Worm (Caenorhabditis elegans) whole organism, early embryonic: ENCODE results near the gene srj-23.

Experiments
- B0310.2 ChIP-seq: sonication (generic microtip); optimal IDR thresholded peaks from 2 replicates; lab custom pipeline; 2016; ENCODE audit warnings: mild to moderate bottlenecking, missing genetic modification characterization, missing compliant biosample characterization
- F13C5.2 ChIP-seq: sonication (generic microtip); optimal IDR thresholded peaks from 2 replicates; lab custom pipeline; 2017; ENCODE audit warnings: mild to moderate bottlenecking, missing genetic modification characterization, inconsistent platforms, missing compliant biosample characterization
- aly-1 ChIP-seq: sonication (generic microtip); optimal IDR thresholded peaks from 2 replicates; lab custom pipeline; 2016; ENCODE audit warnings: missing genetic modification characterization, missing compliant biosample characterization
- ama-1 ChIP-seq: fragments of 150-350 bp; optimal IDR thresholded peaks from 2 replicates; lab custom pipeline; 2014
- ceh-13 ChIP-seq: fragments of 200-800 bp; sonication (Bioruptor generic); optimal IDR thresholded peaks from 2 replicates; lab custom pipeline; 2018; ENCODE audit warnings: mild to moderate bottlenecking, missing genetic modification characterization, missing compliant biosample characterization
- ceh-36 ChIP-seq: sonication (generic microtip); optimal IDR thresholded peaks from 2 replicates; lab custom pipeline; 2016; ENCODE audit warnings: missing genetic modification characterization, inconsistent platforms, missing compliant biosample characterization
- ets-7 ChIP-seq: sonication (generic microtip); optimal IDR thresholded peaks from 2 replicates; lab custom pipeline; 2016; ENCODE audit warnings: missing genotype, missing genetic modification characterization, missing compliant biosample characterization
- flt-1 ChIP-seq: fragments of 200-800 bp; sonication (Bioruptor generic); IDR thresholded peaks from 2 replicates; pipeline ENCODE4 v1.3.6; 2022; ENCODE audit warnings: missing genetic modification characterization, missing compliant biosample characterization
- hmbx-1 ChIP-seq: sonication (generic microtip); optimal IDR thresholded peaks from 2 replicates; lab custom pipeline; 2016; ENCODE audit warnings: mild to moderate bottlenecking, missing genetic modification characterization, missing compliant biosample characterization
- hmg-4 ChIP-seq: fragments of 200-800 bp; sonication (Bioruptor generic); optimal IDR thresholded peaks from 2 replicates; lab custom pipeline; 2018; ENCODE audit warnings: mild to moderate bottlenecking, missing genetic modification characterization, missing compliant biosample characterization
- hnd-1 ChIP-seq: sonication (generic microtip); optimal IDR thresholded peaks from 2 replicates; lab custom pipeline; 2016; ENCODE audit warnings: missing genetic modification characterization, missing compliant biosample characterization
- pes-1 ChIP-seq: fragments of 200-800 bp; sonication (Bioruptor generic); IDR thresholded peaks from 2 replicates; pipeline ENCODE4 v1.3.6; 2022; ENCODE audit warnings: missing genetic modification reagents, missing genetic modification characterization, missing compliant biosample characterization
- scrt-1 ChIP-seq: fragments of 200-800 bp; sonication (Bioruptor generic); IDR thresholded peaks from 2 replicates; pipeline ENCODE4 v1.3.6; 2022; ENCODE audit warnings: missing genetic modification characterization, missing compliant biosample characterization
- sea-1 ChIP-seq: fragments of 200-800 bp; sonication (Bioruptor generic); conservative IDR thresholded peaks from 2 replicates; pipeline ENCODE4 v1.3.6; 2022; ENCODE audit warnings: missing genetic modification characterization, missing compliant biosample characterization
- tbx-11 ChIP-seq: fragments of 200-800 bp; sonication (Bioruptor generic); IDR thresholded peaks from 2 replicates; pipeline ENCODE4 v1.3.6; 2022; ENCODE audit warnings: missing genetic modification characterization, missing compliant biosample characterization
- tbx-37 ChIP-seq: fragments of 200-800 bp; sonication (Bioruptor generic); conservative IDR thresholded peaks from 2 replicates; pipeline ENCODE4 v1.3.6; 2022; ENCODE audit warnings: missing genetic modification reagents, missing genetic modification characterization, missing compliant biosample characterization
- tra-4 ChIP-seq: sonication (generic microtip); optimal IDR thresholded peaks from 2 replicates; lab custom pipeline; 2017; ENCODE audit warnings: missing genetic modification characterization, missing compliant biosample characterization

srj-23 gene

DNA sequence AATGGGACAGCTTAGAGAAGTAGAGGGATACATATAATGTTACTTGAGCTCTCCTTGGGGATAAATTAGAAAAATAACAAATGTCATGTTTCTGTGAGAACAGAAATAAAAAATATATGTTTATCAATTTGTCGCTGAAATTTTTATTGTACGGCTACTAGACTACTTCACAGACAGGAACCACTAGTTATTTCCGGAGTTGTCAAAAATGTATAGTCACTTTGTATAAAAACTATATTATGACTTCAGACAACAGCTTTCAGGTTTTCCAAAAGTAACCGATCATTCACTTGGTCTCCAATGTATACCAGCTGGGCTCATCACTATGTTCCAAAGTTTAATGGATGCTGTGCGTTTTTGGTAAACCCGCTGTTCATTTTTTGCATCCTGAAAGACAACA, at the start of gene srj-23:
Gene srj-23 (plus strand): TSS at position 301 of the 400 bp plus-strand sequence.
- TF ChIP-seq pes-1 (GFP tag; lab: Robert Waterston, UW) (no peak), hmbx-1 (tag; lab: Kevin White, UChicago) (no peak), tra-4 (tag; lab: Kevin White, UChicago) (no peak), tbx-37 (no peak), F13C5.2 (tag; lab: Kevin White, UChicago) (no peak), hmg-4 (GFP tag; lab: Kevin White, UChicago) (no peak), ets-7 (no peak), aly-1 (tag; lab: Kevin White, UChicago) (no peak), tbx-11 (no peak), scrt-1 (no peak), ama-1 (no peak), ceh-36 (tag; lab: Kevin White, UChicago) (no peak), ceh-13 (GFP tag; lab: Kevin White, UChicago) (no peak), flt-1 (GFP tag; lab: Robert Waterston, UW) (no peak), sea-1 (GFP tag; lab: Robert Waterston, UW) (no peak), B0310.2 (tag; lab: Kevin White, UChicago) (no peak), hnd-1 (no peak)

DNA sequence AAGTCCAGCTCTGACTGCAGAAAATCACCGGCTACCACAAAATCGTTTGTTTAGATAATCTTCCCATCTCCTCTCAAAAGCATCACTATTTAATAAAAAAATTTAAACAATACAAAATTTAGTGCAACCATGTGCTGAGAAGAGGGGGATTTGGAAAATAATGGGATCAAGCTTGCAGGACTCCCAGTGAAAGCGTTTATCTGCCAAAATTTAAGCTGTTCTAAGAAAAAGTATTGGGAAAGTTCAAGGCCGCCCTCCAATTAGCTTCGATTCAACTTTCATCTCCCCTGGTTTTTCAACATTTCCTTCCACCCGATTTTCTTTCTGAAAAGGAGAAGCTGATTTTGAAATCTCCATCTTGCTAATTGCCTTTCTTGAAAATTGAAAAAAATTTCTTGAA, 43.3 kb upstream of the srj-23 start:
- TF ChIP-seq tbx-37 (no peak), hnd-1 (no peak), pes-1 (GFP tag; lab: Robert Waterston, UW) (no peak), ceh-36 (tag; lab: Kevin White, UChicago) (no peak), tra-4 (tag; lab: Kevin White, UChicago) (no peak), aly-1 (tag; lab: Kevin White, UChicago) (no peak), ama-1 (no peak), scrt-1 (no peak), flt-1 (GFP tag; lab: Robert Waterston, UW) (no peak), hmg-4 (GFP tag; lab: Kevin White, UChicago) (no peak), sea-1 (GFP tag; lab: Robert Waterston, UW) (no peak), tbx-11 (no peak), ceh-13 (GFP tag; lab: Kevin White, UChicago) (no peak), hmbx-1 (tag; lab: Kevin White, UChicago) (no peak)

DNA sequence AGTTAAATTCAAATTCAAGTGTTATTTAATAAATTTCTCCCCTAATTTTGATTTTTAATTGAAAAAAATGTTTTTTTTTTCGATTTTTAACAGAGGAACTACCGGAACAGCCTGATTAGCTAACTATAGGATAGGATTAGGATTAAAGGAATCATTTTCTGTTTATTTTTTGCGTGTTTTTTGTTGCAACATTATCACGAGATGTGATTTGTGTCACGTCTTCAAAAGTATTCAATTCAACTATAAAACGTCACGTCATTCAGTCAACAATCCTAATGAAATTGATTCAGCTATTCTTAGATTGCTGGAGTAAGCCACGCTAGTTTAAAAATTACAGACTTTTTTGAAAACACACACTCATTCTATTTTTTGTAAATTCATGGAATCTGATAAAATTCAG, 40.7 kb upstream of the srj-23 start:
- TF ChIP-seq ama-1 (no peak), hmbx-1 (tag; lab: Kevin White, UChicago) (no peak), ceh-36 (tag; lab: Kevin White, UChicago) (no peak), tbx-11 (no peak), F13C5.2 (tag; lab: Kevin White, UChicago) (no peak), ets-7 (no peak), tbx-37 (no peak), flt-1 (GFP tag; lab: Robert Waterston, UW) (no peak), aly-1 (tag; lab: Kevin White, UChicago) (no peak), scrt-1 (no peak), ceh-13 (GFP tag; lab: Kevin White, UChicago) (no peak)

DNA sequence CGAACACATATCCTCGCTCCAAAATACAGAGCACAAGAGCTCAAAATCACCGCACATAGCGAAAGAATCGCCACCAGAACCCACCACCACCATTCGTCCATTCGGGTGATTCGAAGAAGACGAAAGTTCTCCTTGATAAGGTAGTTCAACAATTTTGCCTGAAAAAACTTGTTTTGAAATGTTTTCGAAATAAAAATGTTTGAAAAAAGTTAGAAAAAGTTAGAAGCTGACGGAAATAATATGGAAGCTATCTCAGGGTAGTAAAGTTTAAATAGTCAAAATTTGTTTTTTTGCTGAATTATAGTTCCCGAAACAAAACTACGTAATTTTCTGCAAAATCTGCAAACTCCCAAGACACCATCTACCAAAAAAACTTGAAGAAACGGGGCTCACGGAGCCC, 40.0 kb upstream of the srj-23 start, which contains the start of gene snt-5:
Gene snt-5 (minus strand): TSS at position 101 of the 400 bp plus-strand sequence.
- TF ChIP-seq aly-1 (tag; lab: Kevin White, UChicago): no peak
- TF ChIP-seq ceh-13 (GFP tag; lab: Kevin White, UChicago): no peak
- TF ChIP-seq F13C5.2 (tag; lab: Kevin White, UChicago): no peak
- TF ChIP-seq tbx-37: no peak
- no peak for TF ChIP-seq pes-1 (GFP tag; lab: Robert Waterston, UW)
- TF ChIP-seq ets-7: no peak
- no peak for TF ChIP-seq B0310.2 (tag; lab: Kevin White, UChicago)
- TF ChIP-seq hmg-4 (GFP tag; lab: Kevin White, UChicago): no peak
- TF ChIP-seq tra-4 (tag; lab: Kevin White, UChicago): no peak
- TF ChIP-seq scrt-1: no peak
- TF ChIP-seq ama-1: no peak

DNA sequence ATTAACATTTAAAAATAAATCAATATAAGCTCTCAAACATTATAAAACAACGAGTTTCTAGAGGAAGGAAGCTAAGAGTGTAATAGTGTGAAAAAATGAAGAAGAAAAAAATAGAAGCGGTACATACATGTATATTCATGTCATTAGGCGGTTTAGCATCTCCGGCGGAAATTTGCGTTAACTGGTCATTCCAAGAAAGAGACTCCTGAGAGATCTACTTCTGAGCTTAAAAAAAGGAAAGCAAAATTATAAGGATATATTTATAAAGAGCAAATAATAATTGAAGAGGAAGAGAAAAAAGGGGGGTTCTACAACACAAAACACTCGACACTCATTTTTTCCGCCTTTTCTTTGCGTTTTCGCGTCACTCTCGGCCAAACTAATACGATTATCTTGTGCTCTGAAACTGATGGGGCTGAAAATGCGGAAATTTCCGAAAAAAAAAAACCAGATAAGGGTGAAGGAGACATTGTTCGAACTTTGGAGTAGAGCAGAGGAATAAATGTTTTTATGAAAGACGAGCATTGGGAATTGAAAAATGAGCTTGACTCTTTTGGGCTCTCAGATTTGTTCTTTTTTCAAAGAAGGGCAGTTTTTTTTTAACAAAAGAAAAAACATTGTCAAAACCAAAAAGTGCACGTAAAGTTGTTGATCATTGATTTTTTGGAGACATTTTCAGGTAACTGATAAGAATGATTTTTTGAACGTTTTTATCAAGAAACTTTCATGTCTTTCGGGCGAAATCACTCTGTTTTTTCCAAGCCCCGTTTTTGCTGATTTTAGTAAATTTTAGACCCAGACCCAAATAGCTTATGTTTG, 36.6 kb upstream of the srj-23 start:
- TF ChIP-seq ceh-13 (GFP tag; lab: Kevin White, UChicago) (no peak), pes-1 (GFP tag; lab: Robert Waterston, UW) (no peak), aly-1 (tag; lab: Kevin White, UChicago) (no peak), sea-1 (GFP tag; lab: Robert Waterston, UW) (no peak), ceh-36 (tag; lab: Kevin White, UChicago) (no peak), hmbx-1 (tag; lab: Kevin White, UChicago) (no peak), tra-4 (tag; lab: Kevin White, UChicago) (no peak), ets-7 (no peak), B0310.2 (tag; lab: Kevin White, UChicago) (no peak), tbx-37 (no peak), scrt-1 (no peak), tbx-11 (no peak), flt-1 (GFP tag; lab: Robert Waterston, UW) (no peak), hnd-1 (no peak), ama-1 (no peak), F13C5.2 (tag; lab: Kevin White, UChicago) (no peak), hmg-4 (GFP tag; lab: Kevin White, UChicago) (no peak)

DNA sequence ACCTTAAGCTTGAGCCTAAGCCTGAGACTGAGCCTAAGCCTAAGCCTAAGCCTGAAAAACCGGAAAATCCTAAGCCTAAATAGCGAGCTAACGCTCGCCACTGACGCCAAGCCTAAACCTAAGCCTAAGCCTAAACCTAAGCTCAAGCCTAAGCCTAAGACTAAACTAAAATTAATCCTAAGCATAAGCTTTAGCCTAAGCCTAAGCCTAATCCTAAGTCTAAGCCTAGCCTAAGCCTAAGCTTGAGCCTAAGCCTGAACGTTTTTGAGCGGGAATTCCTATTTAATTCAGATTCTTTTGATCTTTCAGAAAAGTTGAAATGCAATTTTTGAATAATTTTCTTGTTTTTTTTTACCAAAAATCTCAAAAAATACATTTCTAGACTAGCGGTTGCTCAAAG, 35.3 kb upstream of the srj-23 start:
- TF ChIP-seq aly-1 (tag; lab: Kevin White, UChicago) (no peak), ceh-36 (tag; lab: Kevin White, UChicago) (peak; percentile 83), ama-1 (no peak), ets-7 (no peak)

DNA sequence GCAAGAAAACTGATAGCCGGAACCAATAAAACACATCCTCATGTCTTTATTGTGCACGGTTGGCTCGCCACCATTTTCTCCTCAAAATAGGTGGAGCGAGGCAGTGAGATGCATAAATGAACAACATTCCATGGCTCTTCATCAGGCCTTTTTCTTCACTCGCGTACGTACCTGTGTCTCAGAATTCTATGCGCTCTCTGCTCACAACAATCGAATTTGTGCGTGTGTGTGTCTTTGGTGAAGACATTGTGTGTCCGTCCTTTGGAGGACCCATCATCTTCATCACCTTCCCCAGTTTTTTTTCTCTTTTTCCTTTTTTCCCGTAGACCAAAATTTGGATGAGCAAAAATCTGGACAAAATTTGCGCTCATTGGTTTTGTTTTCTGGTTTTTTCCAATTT, 29.2 kb upstream of the srj-23 start:
- TF ChIP-seq hmg-4 (GFP tag; lab: Kevin White, UChicago) (no peak), ets-7 (no peak), hnd-1 (no peak), ama-1 (no peak), B0310.2 (tag; lab: Kevin White, UChicago) (no peak), tbx-11 (no peak), ceh-36 (tag; lab: Kevin White, UChicago) (no peak), ceh-13 (GFP tag; lab: Kevin White, UChicago) (no peak), F13C5.2 (tag; lab: Kevin White, UChicago) (no peak), scrt-1 (no peak), flt-1 (GFP tag; lab: Robert Waterston, UW) (no peak), sea-1 (GFP tag; lab: Robert Waterston, UW) (no peak), hmbx-1 (tag; lab: Kevin White, UChicago) (no peak), pes-1 (GFP tag; lab: Robert Waterston, UW) (no peak)
